Worm (Caenorhabditis elegans) whole organism, mixed stage, embryonic: ENCODE results near the gene mel-32.
A peak's percentile ranks its signal among the peaks of the same experiment; 100 is the strongest.

Experiments
- blmp-1 ChIP-seq: fragments of 150-350 bp; optimal IDR thresholded peaks from 2 replicates; lab custom pipeline; 2014; ENCODE audit warnings: missing biosample characterization, missing genetic modification characterization
- ceh-39 ChIP-seq: fragments of 150-350 bp; optimal IDR thresholded peaks from 2 replicates; lab custom pipeline; 2014; ENCODE audit warnings: missing biosample characterization, missing genetic modification characterization
- ces-1 ChIP-seq: fragments of 150-350 bp; optimal IDR thresholded peaks from 2 replicates; lab custom pipeline; 2014; ENCODE audit warnings: missing biosample characterization, missing genetic modification reagents, missing genetic modification characterization
- elt-1 ChIP-seq: sonication (generic microtip); optimal IDR thresholded peaks from 2 replicates; lab custom pipeline; 2017; ENCODE audit warnings: missing genetic modification characterization, mild to moderate bottlenecking, missing compliant biosample characterization, antibody characterized with exemption, moderate library complexity, borderline replicate concordance; ENCODE audit not compliant: insufficient read depth
- ham-2 ChIP-seq: fragments of 200-800 bp; sonication (Bioruptor generic); optimal IDR thresholded peaks from 2 replicates; lab custom pipeline; 2018; ENCODE audit warnings: mild to moderate bottlenecking, missing genetic modification characterization, missing compliant biosample characterization
- lsy-2 ChIP-seq: fragments of 150-350 bp; optimal IDR thresholded peaks from 2 replicates; lab custom pipeline; 2014; ENCODE audit warnings: missing biosample characterization, missing genetic modification characterization
- mab-5 ChIP-seq: fragments of 150-350 bp; optimal IDR thresholded peaks from 2 replicates; lab custom pipeline; 2014; ENCODE audit warnings: missing biosample characterization, missing genetic modification characterization
- nhr-28 ChIP-seq: fragments of 150-350 bp; optimal IDR thresholded peaks from 2 replicates; lab custom pipeline; 2014; ENCODE audit warnings: missing biosample characterization, missing genetic modification characterization
- nhr-76 ChIP-seq: sonication (generic microtip); optimal IDR thresholded peaks from 2 replicates; lab custom pipeline; 2017; ENCODE audit warnings: missing biosample characterization, missing genetic modification characterization
- snpc-4 ChIP-seq: fragments of 150-350 bp; optimal IDR thresholded peaks from 2 replicates; lab custom pipeline; 2014; ENCODE audit warnings: missing biosample characterization, missing genetic modification characterization
- unc-39 ChIP-seq: fragments of 150-350 bp; optimal IDR thresholded peaks from 2 replicates; lab custom pipeline; 2014; ENCODE audit warnings: missing biosample characterization, missing genetic modification characterization

DNA sequence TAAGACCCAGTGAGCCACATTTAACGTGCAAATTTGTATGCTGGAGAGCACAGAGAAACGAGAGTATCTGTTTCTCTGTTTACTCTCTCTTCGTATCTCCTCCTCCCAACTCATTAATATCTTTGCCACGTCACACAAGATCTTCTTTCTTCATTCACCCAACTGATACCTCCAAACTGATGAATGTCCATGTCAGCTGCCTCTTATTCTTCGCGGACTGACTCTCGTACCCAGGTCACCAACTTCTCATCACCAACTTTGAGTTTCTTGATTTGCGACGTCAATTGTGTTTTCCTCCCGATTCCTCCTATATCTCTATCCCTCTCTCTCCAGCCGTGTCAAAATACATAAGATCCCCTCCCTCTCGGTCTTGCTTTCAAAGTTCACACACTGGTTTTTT lies 40.5 kb downstream of the mel-32 start:
- TF ChIP-seq nhr-76 (tag; lab: Kevin White, UChicago) (no peak), unc-39 (tag; lab: Kevin White, UChicago) (no peak), blmp-1 (tag; lab: Kevin White, UChicago) (no peak), ham-2 (GFP tag; lab: Kevin White, UChicago) (no peak), ceh-39 (tag; lab: Kevin White, UChicago) (no peak), elt-1 (tag; lab: Kevin White, UChicago) (no peak), ces-1 (GFP tag; lab: Kevin White, UChicago) (no peak), lsy-2 (tag; lab: Kevin White, UChicago) (no peak), snpc-4 (tag; lab: Kevin White, UChicago) (no peak), mab-5 (tag; lab: Kevin White, UChicago) (peak; percentile 48), nhr-28 (tag; lab: Kevin White, UChicago) (no peak)
